Fruit fly (Drosophila melanogaster): ENCODE data around the gene CG7443.

- no peak for TF ChIP-seq Mnt (GFP tag; optimal IDR thresholded peaks at IDR 0.05)
- no peak for TF ChIP-seq CG5204 (GFP tag; optimal IDR thresholded peaks at IDR 0.05)
Observed at dm6 chr3R:8354458-8354857, 30.3 kb downstream of the CG7443 start.

Measured in whole organism, adult.